Fruit fly (Drosophila melanogaster): ENCODE results near the gene CG9917.

Gene CG9917

dm6 chrX:16320197-16320921 is 2.7 kb downstream of the CG9917 start, which contains the start of gene Cyp1 (continued):
- TF ChIP-seq CG18619 (GFP tag; optimal IDR thresholded peaks at IDR 0.05): no peak
- TF ChIP-seq kah (GFP tag; optimal IDR thresholded peaks at IDR 0.05): no peak
- TF ChIP-seq gcm (GFP tag; optimal IDR thresholded peaks at IDR 0.05): no peak
- TF ChIP-seq PHDP (tag; optimal IDR thresholded peaks at IDR 0.05): peak; percentile 4
- TF ChIP-seq Jarid2 (GFP tag; optimal IDR thresholded peaks at IDR 0.05): no peak
- TF ChIP-seq hkb (optimal IDR thresholded peaks at IDR 0.05): no peak
- TF ChIP-seq hkb (GFP tag; IDR thresholded peaks at IDR 0.05): peak; percentile 58; the same call in 1 of the 2 replicates
- TF ChIP-seq Sox102F (GFP tag; optimal IDR thresholded peaks at IDR 0.05): no peak
- no peak for TF ChIP-seq crc (GFP tag; optimal IDR thresholded peaks at IDR 0.05)
- 0 out of 2 replicates have a peak, but pooled peaks have one; percentile 33 for TF ChIP-seq Awh (GFP tag; IDR thresholded peaks at IDR 0.05)
- TF ChIP-seq tgo (GFP tag; IDR thresholded peaks at IDR 0.05): peak; percentile 52; the same call in 2 of the 3 replicates
- peak; percentile 68 for TF ChIP-seq CG9932 (GFP tag; IDR thresholded peaks at IDR 0.05)
- TF ChIP-seq esg (GFP tag; conservative IDR thresholded peaks at IDR 0.05): no peak; the same call in 1 of the 2 replicates
- TF ChIP-seq dimm (GFP tag; IDR thresholded peaks at IDR 0.05): no peak
- TF ChIP-seq abd-A (tag; optimal IDR thresholded peaks at IDR 0.05): no peak
- TF ChIP-seq CG11398 (GFP tag; optimal IDR thresholded peaks at IDR 0.05): no peak
- TF ChIP-seq Ets65A (GFP tag): peak; percentile 37
- peak; percentile 42; the same call in 1 of the 2 replicates for TF ChIP-seq rib (GFP tag; IDR thresholded peaks at IDR 0.05)
- TF ChIP-seq CG4404 (GFP tag; IDR thresholded peaks at IDR 0.05): 0 out of 2 replicates have a peak, but pooled peaks have one; percentile 23
- TF ChIP-seq z (GFP tag; IDR thresholded peaks at IDR 0.05): no peak
- peak; percentile 79 for TF ChIP-seq knrl (GFP tag; IDR thresholded peaks at IDR 0.05; ENCODE audit: partially characterized antibody)
- peak; percentile 33 for TF ChIP-seq CG1233 (GFP tag; optimal IDR thresholded peaks at IDR 0.05)
- peak; percentile 88 for TF ChIP-seq sens (GFP tag)
- no peak for TF ChIP-seq vfl (GFP tag; optimal IDR thresholded peaks at IDR 0.05)
- TF ChIP-seq Bdp1 (GFP tag; optimal IDR thresholded peaks at IDR 0.05): no peak
- TF ChIP-seq ftz-f1 (GFP tag; optimal IDR thresholded peaks at IDR 0.05): peak; percentile 1
- no peak for TF ChIP-seq Dip2 (GFP tag; IDR thresholded peaks at IDR 0.05)
- peak; percentile 79 for TF ChIP-seq CG1024 (GFP tag; IDR thresholded peaks at IDR 0.05)
- TF ChIP-seq CG4730 (GFP tag; IDR thresholded peaks at IDR 0.05): 0 out of 2 replicates have a peak, but pooled peaks have one; percentile 25
- no peak for TF ChIP-seq CG12155 (GFP tag; optimal IDR thresholded peaks at IDR 0.05)
- no peak for TF ChIP-seq gsb-n (tag; optimal IDR thresholded peaks at IDR 0.05)
- TF ChIP-seq HmgD (GFP tag; optimal IDR thresholded peaks at IDR 0.05): peak; percentile 4
- peak; percentile 41 for TF ChIP-seq stwl (tag; optimal IDR thresholded peaks at IDR 0.05)
- TF ChIP-seq CG1832 (GFP tag; optimal IDR thresholded peaks at IDR 0.05): no peak
- no peak for TF ChIP-seq yki (optimal IDR thresholded peaks at IDR 0.05)
- no peak for TF ChIP-seq D (optimal IDR thresholded peaks at IDR 0.05)
- no peak for TF ChIP-seq D (GFP tag; optimal IDR thresholded peaks at IDR 0.05)
- TF ChIP-seq Ravus (GFP tag; IDR thresholded peaks at IDR 0.05): no peak
- peak; percentile 8 for TF ChIP-seq bcd (GFP tag; optimal IDR thresholded peaks at IDR 0.05)
- no peak for TF ChIP-seq lov (optimal IDR thresholded peaks at IDR 0.05)
- peak; percentile 58; the same call in 1 of the 3 replicates for TF ChIP-seq lov (GFP tag; IDR thresholded peaks at IDR 0.05)
- TF ChIP-seq Spps (tag; optimal IDR thresholded peaks at IDR 0.05): no peak
- no peak for TF ChIP-seq hth (optimal IDR thresholded peaks at IDR 0.05)
- no peak for TF ChIP-seq CG10321 (GFP tag; IDR thresholded peaks at IDR 0.05)
- no peak for TF ChIP-seq Lpt (GFP tag; optimal IDR thresholded peaks at IDR 0.05)
- peak; percentile 65; the same call in 3 of the 4 replicates for TF ChIP-seq Dll (GFP tag; IDR thresholded peaks at IDR 0.05; ENCODE audit: partially characterized antibody)
- TF ChIP-seq CG8290 (GFP tag; optimal IDR thresholded peaks at IDR 0.05): peak; percentile 24
- TF ChIP-seq CG8290 (tag; optimal IDR thresholded peaks at IDR 0.05): peak; percentile 0 to 80
- TF ChIP-seq unpg (GFP tag; optimal IDR thresholded peaks at IDR 0.05): no peak
- no peak for TF ChIP-seq ham (GFP tag; IDR thresholded peaks at IDR 0.05)
- no peak for TF ChIP-seq cg (GFP tag; optimal IDR thresholded peaks at IDR 0.05)
- peak; percentile 11 for TF ChIP-seq CG17829 (tag; optimal IDR thresholded peaks at IDR 0.05)
